Worm (Caenorhabditis elegans) whole organism, L3 larva: Measurements from ENCODE around the gene attf-3.

Experiments
- R02D3.7 ChIP-seq: fragments of 150-350 bp; optimal IDR thresholded peaks from 2 replicates; lab custom pipeline; 2014; ENCODE audit warnings: missing biosample characterization, missing genetic modification characterization
- ZK546.5 ChIP-seq: sonication (generic microtip); optimal IDR thresholded peaks from 2 replicates; lab custom pipeline; 2017; ENCODE audit warnings: missing biosample characterization, missing genetic modification characterization
- aly-2 ChIP-seq: fragments of 150-350 bp; optimal IDR thresholded peaks from 2 replicates; lab custom pipeline; 2014; ENCODE audit warnings: missing biosample characterization, missing genetic modification characterization
- ama-1 ChIP-seq: fragments of 150-350 bp; optimal IDR thresholded peaks from 2 replicates; lab custom pipeline; 2018
- ceh-28 ChIP-seq: fragments of 150-350 bp; optimal IDR thresholded peaks from 2 replicates; lab custom pipeline; 2014; ENCODE audit warnings: missing biosample characterization, missing genetic modification reagents, missing genetic modification characterization
- ceh-82 ChIP-seq: fragments of 150-350 bp; optimal IDR thresholded peaks from 2 replicates; lab custom pipeline; 2014; ENCODE audit warnings: missing biosample characterization, missing genetic modification characterization
- ceh-9 ChIP-seq: sonication (generic microtip); optimal IDR thresholded peaks from 2 replicates; lab custom pipeline; 2018; ENCODE audit warnings: missing biosample characterization, missing genetic modification characterization
- egl-27 ChIP-seq: sonication (generic microtip); optimal IDR thresholded peaks from 4 replicates; lab custom pipeline; 2017; ENCODE audit warnings: missing biosample characterization, missing genetic modification reagents, missing genetic modification characterization
- elt-2 ChIP-seq: sonication (generic microtip); optimal IDR thresholded peaks from 2 replicates; lab custom pipeline; 2016; ENCODE audit warnings: missing genetic modification reagents, mild to moderate bottlenecking, missing genetic modification characterization, missing compliant biosample characterization
- fkh-10 ChIP-seq: sonication (generic microtip); optimal IDR thresholded peaks from 2 replicates; lab custom pipeline; 2017; ENCODE audit warnings: missing biosample characterization, missing genetic modification reagents, missing genetic modification characterization
- fkh-2 ChIP-seq: fragments of 150-350 bp; optimal IDR thresholded peaks from 2 replicates; lab custom pipeline; 2014; ENCODE audit warnings: missing biosample characterization, missing genetic modification reagents, missing genetic modification characterization
- hmg-11 ChIP-seq: sonication (generic microtip); optimal IDR thresholded peaks from 2 replicates; lab custom pipeline; 2016; ENCODE audit warnings: missing genetic modification characterization, missing compliant biosample characterization
- jun-1 ChIP-seq: fragments of 150-350 bp; optimal IDR thresholded peaks from 2 replicates; lab custom pipeline; 2014; ENCODE audit warnings: missing biosample characterization, missing genetic modification reagents, missing genetic modification characterization
- lin-15B ChIP-seq: fragments of 150-350 bp; optimal IDR thresholded peaks from 2 replicates; lab custom pipeline; 2014; ENCODE audit warnings: missing biosample characterization, missing genetic modification characterization
- lin-39 ChIP-seq: fragments of 150-350 bp; optimal IDR thresholded peaks from 2 replicates; lab custom pipeline; 2018; ENCODE audit warnings: missing biosample characterization, missing genetic modification reagents, missing genetic modification characterization
- lsy-12 ChIP-seq: sonication (generic microtip); optimal IDR thresholded peaks from 2 replicates; lab custom pipeline; 2016; ENCODE audit warnings: mild to moderate bottlenecking, missing genetic modification characterization, missing compliant biosample characterization
- mdl-1 ChIP-seq: fragments of 150-350 bp; optimal IDR thresholded peaks from 2 replicates; lab custom pipeline; 2014; ENCODE audit warnings: missing biosample characterization, missing genetic modification characterization
- mml-1 ChIP-seq: fragments of 150-350 bp; sonication (generic microtip); optimal IDR thresholded peaks from 3 replicates; lab custom pipeline; 2014; ENCODE audit warnings: missing biosample characterization, missing genetic modification characterization
- nfya-1 ChIP-seq: sonication (generic microtip); optimal IDR thresholded peaks from 2 replicates; lab custom pipeline; 2017; ENCODE audit warnings: missing genetic modification characterization, mild to moderate bottlenecking, missing compliant biosample characterization, antibody characterized with exemption, moderate library complexity; ENCODE audit not compliant: insufficient read depth
- nhr-12 ChIP-seq: fragments of 150-350 bp; optimal IDR thresholded peaks from 2 replicates; lab custom pipeline; 2014; ENCODE audit warnings: missing biosample characterization, missing genetic modification characterization
- nhr-23 ChIP-seq: fragments of 150-350 bp; optimal IDR thresholded peaks from 2 replicates; lab custom pipeline; 2014; ENCODE audit warnings: missing biosample characterization, missing genetic modification reagents, missing genetic modification characterization
- nhr-237 ChIP-seq: fragments of 150-350 bp; optimal IDR thresholded peaks from 2 replicates; lab custom pipeline; 2014; ENCODE audit warnings: missing biosample characterization, missing genetic modification characterization
- nhr-25 ChIP-seq: sonication (generic microtip); optimal IDR thresholded peaks from 2 replicates; lab custom pipeline; 2017; ENCODE audit warnings: missing biosample characterization, missing genetic modification characterization
- nhr-28 ChIP-seq: fragments of 150-350 bp; optimal IDR thresholded peaks from 2 replicates; lab custom pipeline; 2014; ENCODE audit warnings: missing biosample characterization, missing genetic modification characterization
- nhr-43 ChIP-seq: sonication (generic microtip); optimal IDR thresholded peaks from 2 replicates; lab custom pipeline; 2016; ENCODE audit warnings: mild to moderate bottlenecking, missing genetic modification characterization, missing compliant biosample characterization; ENCODE audit not compliant: poor library complexity, severe bottlenecking
- nhr-76 ChIP-seq: fragments of 150-350 bp; sonication (generic microtip); optimal IDR thresholded peaks from 5 replicates; lab custom pipeline; 2014; ENCODE audit warnings: missing biosample characterization, missing genetic modification characterization
- pha-4 ChIP-seq: fragments of 150-350 bp; optimal IDR thresholded peaks from 2 replicates; lab custom pipeline; 2014; ENCODE audit warnings: missing biosample characterization, missing genetic modification reagents, missing genetic modification characterization
- pqm-1 ChIP-seq: fragments of 150-350 bp; optimal IDR thresholded peaks from 2 replicates; lab custom pipeline; 2017; ENCODE audit warnings: missing biosample characterization, missing genetic modification characterization, inconsistent platforms
- sea-2 ChIP-seq: fragments of 150-350 bp; sonication (generic microtip); optimal IDR thresholded peaks from 4 replicates; lab custom pipeline; 2014; ENCODE audit warnings: missing biosample characterization, missing genetic modification reagents, missing genetic modification characterization
- skn-1 ChIP-seq: fragments of 150-350 bp; optimal IDR thresholded peaks from 2 replicates; lab custom pipeline; 2014; ENCODE audit warnings: missing biosample characterization, missing genetic modification characterization
- snpc-4 ChIP-seq: fragments of 150-350 bp; optimal IDR thresholded peaks from 2 replicates; lab custom pipeline; 2014; ENCODE audit warnings: missing biosample characterization, missing genetic modification characterization
- tbx-2 ChIP-seq: sonication (generic microtip); optimal IDR thresholded peaks from 2 replicates; lab custom pipeline; 2016; ENCODE audit warnings: mild to moderate bottlenecking, missing genetic modification characterization, missing compliant biosample characterization
- unc-39 ChIP-seq: sonication (generic microtip); optimal IDR thresholded peaks from 4 replicates; lab custom pipeline; 2017; ENCODE audit warnings: missing biosample characterization, missing genetic modification characterization
- unc-62 ChIP-seq: fragments of 150-350 bp; sonication (generic microtip); optimal IDR thresholded peaks from 4 replicates; lab custom pipeline; 2014; ENCODE audit warnings: missing biosample characterization, missing genetic modification reagents, missing genetic modification characterization
- ztf-11 ChIP-seq: fragments of 150-350 bp; optimal IDR thresholded peaks from 2 replicates; lab custom pipeline; 2014; ENCODE audit warnings: missing biosample characterization, missing genetic modification characterization
- ztf-4 ChIP-seq: fragments of 150-350 bp; optimal IDR thresholded peaks from 2 replicates; lab custom pipeline; 2014; ENCODE audit warnings: missing biosample characterization, missing genetic modification characterization

Gene attf-3

DNA sequence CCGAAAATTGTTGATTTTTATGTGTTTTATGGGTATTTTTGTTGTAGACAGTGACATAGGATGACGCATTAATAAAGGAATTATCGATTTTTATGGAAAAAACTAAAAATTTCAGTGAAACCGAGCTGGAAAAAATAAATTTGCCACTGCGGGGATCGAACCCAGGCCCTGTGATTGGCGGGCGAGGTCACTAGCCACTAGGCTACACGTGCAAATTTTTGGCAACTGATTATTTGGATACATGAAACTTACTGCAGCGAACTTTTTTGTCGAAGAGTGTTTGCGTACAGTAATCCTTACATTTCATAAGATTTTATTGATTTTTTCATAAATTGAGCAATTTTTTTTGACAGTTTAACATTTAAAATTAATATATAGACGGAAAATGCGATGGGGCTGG lies 3.0 kb upstream of the attf-3 start:
- TF ChIP-seq tbx-2 (tag; lab: Kevin White, UChicago) (peak; percentile 37), nhr-76 (tag; lab: Kevin White, UChicago) (no peak), nhr-43 (tag; lab: Kevin White, UChicago) (peak; percentile 40), jun-1 (tag; lab: Kevin White, UChicago) (peak; percentile 15), pqm-1 (tag; lab: Kevin White, UChicago) (peak; percentile 11), hmg-11 (tag; lab: Kevin White, UChicago) (no peak), lsy-12 (peak; percentile 55), aly-2 (peak; percentile 37), elt-2 (tag; lab: Kevin White, UChicago) (peak; percentile 48), nhr-28 (tag; lab: Kevin White, UChicago) (no peak), ztf-4 (peak; percentile 28), skn-1 (peak; percentile 75), snpc-4 (no peak), lin-39 (peak; percentile 18), lin-15B (tag; lab: Kevin White, UChicago) (peak; percentile 11), nhr-23 (peak; percentile 6), ceh-28 (tag; lab: Kevin White, UChicago) (peak; percentile 30), nhr-25 (peak; percentile 14), pha-4 (tag; lab: Kevin White, UChicago) (peak; percentile 54), egl-27 (tag; lab: Kevin White, UChicago) (no peak), mdl-1 (tag; lab: Kevin White, UChicago) (no peak), nfya-1 (tag; lab: Kevin White, UChicago) (peak; percentile 48), ZK546.5 (no peak), R02D3.7 (tag; lab: Kevin White, UChicago) (peak; percentile 63), fkh-10 (GFP tag; lab: Kevin White, UChicago) (no peak), ceh-9 (tag; lab: Kevin White, UChicago) (no peak), ama-1 (lab: Kevin White, UChicago) (peak; percentile 74)

- TF ChIP-seq ceh-9 (tag; lab: Kevin White, UChicago) (no peak), skn-1 (no peak), unc-39 (tag; lab: Kevin White, UChicago) (no peak), elt-2 (tag; lab: Kevin White, UChicago) (peak; percentile 7), ceh-82 (tag; lab: Kevin White, UChicago) (no peak), nhr-76 (tag; lab: Kevin White, UChicago) (no peak), nhr-237 (tag; lab: Kevin White, UChicago) (no peak), nhr-25 (peak; percentile 15), ZK546.5 (no peak), pha-4 (tag; lab: Kevin White, UChicago) (peak; percentile 78), nhr-23 (peak; percentile 65), nfya-1 (tag; lab: Kevin White, UChicago) (peak; percentile 82), nhr-43 (tag; lab: Kevin White, UChicago) (peak; percentile 56), R02D3.7 (tag; lab: Kevin White, UChicago) (peak; percentile 97), fkh-2 (no peak), lin-15B (tag; lab: Kevin White, UChicago) (peak; percentile 55), snpc-4 (no peak), lin-39 (peak; percentile 50), nhr-28 (tag; lab: Kevin White, UChicago) (no peak), fkh-10 (GFP tag; lab: Kevin White, UChicago) (peak; percentile 29), unc-62 (GFP tag; lab: Kevin White, UChicago) (no peak), sea-2 (GFP tag; lab: Kevin White, UChicago) (no peak), nhr-12 (no peak), ztf-11 (tag; lab: Kevin White, UChicago) (no peak), mml-1 (tag; lab: Kevin White, UChicago) (no peak), ceh-28 (tag; lab: Kevin White, UChicago) (peak; percentile 86), lsy-12 (no peak), pqm-1 (tag; lab: Kevin White, UChicago) (no peak)
- TF ChIP-seq, all 47 proteins: peak for 11
Measured at ce11 chrIII:87183-87582, 999 bp upstream of the attf-3 start, which contains the start of the genes F54C4.4 and mrpl-40. F54C4.4 (minus strand) TSS chrIII:87381. mrpl-40 (plus strand) TSS chrIII:87559.

DNA sequence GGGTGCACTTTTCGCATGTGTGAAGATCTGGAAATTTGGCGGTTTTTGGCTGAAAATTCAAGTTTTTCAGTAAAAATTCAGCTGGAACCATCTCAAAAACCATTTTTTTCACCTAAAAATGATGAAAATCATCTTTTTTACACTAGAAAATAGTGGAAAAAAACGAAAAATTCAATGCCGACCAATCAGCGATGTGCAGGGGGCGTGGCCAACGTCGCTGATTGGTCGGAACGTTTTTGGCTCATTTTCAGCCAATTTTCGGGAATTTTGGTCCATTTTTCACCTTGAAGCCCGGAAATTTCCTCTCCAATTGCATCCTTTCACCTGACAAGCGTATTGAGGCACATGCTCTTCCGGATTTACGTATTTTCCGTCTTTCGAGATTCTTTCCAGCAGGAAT lies 1.8 kb downstream of the attf-3 start:
- no peak for TF ChIP-seq ceh-82 (tag; lab: Kevin White, UChicago)
- no peak for TF ChIP-seq hmg-11 (tag; lab: Kevin White, UChicago)
- TF ChIP-seq aly-2: no peak
- peak; percentile 93 for TF ChIP-seq nfya-1 (tag; lab: Kevin White, UChicago)
